Fruit fly (Drosophila melanogaster) whole organism, embryonic: Measurements from ENCODE around the gene CG10337.
A peak's percentile ranks its signal among the peaks of the same experiment; 100 is the strongest.

Experiments
- ATbp ChIP-seq: fragments of 200-800 bp; sonication (Bioruptor generic); optimal IDR thresholded peaks from 2 replicates; lab custom pipeline; 2017; ENCODE audit warnings: missing biosample characterization, mild to moderate bottlenecking, missing genetic modification characterization, missing genetic modification reagents
- Atf6 ChIP-seq: fragments of 200-800 bp; sonication (Bioruptor generic); IDR thresholded peaks from 2 replicates; pipeline ENCODE4 v1.3.6; 2022; ENCODE audit warnings: missing biosample characterization, missing genetic modification characterization
- CG10147 ChIP-seq: fragments of 200-800 bp; sonication (Bioruptor generic); optimal IDR thresholded peaks from 2 replicates; lab custom pipeline; 2019; ENCODE audit warnings: missing biosample characterization, mild to moderate bottlenecking, missing genetic modification characterization, moderate library complexity
- CG10654 ChIP-seq: fragments of 200-800 bp; sonication (Bioruptor generic); optimal IDR thresholded peaks from 2 replicates; lab custom pipeline; 2016; ENCODE audit warnings: missing biosample characterization, missing genetic modification characterization
- CG1233 ChIP-seq: fragments of 200-800 bp; sonication (Bioruptor generic); optimal IDR thresholded peaks from 4 replicates; lab custom pipeline; 2018; ENCODE audit warnings: missing biosample characterization, mild to moderate bottlenecking, missing genetic modification characterization
- CG12659 ChIP-seq: fragments of 200-800 bp; sonication (Bioruptor generic); optimal IDR thresholded peaks from 3 replicates; lab custom pipeline; 2017; ENCODE audit warnings: mild to moderate bottlenecking, missing biosample characterization, missing genetic modification reagents, missing genetic modification characterization
- CG13424 ChIP-seq: fragments of 200-800 bp; sonication (Bioruptor generic); optimal IDR thresholded peaks from 2 replicates; lab custom pipeline; 2019; ENCODE audit warnings: missing biosample characterization, mild to moderate bottlenecking, missing genetic modification characterization, moderate library complexity
- CG14667 ChIP-seq: fragments of 200-800 bp; sonication (Bioruptor generic); IDR thresholded peaks from 2 replicates; pipeline ENCODE4 v1.3.6; 2022; ENCODE audit warnings: missing biosample characterization, missing genetic modification characterization
- CG14965 ChIP-seq: fragments of 200-800 bp; sonication (Bioruptor generic); optimal IDR thresholded peaks from 2 replicates; lab custom pipeline; 2016; ENCODE audit warnings: missing biosample characterization, missing genetic modification characterization, borderline replicate concordance
- CG16779 ChIP-seq: fragments of 200-800 bp; sonication (Bioruptor generic); IDR thresholded peaks from 2 replicates; pipeline ENCODE4 v1.3.6; 2022; ENCODE audit warnings: missing biosample characterization, missing genetic modification characterization
- CG17186 ChIP-seq: fragments of 200-800 bp; sonication (Bioruptor generic); optimal IDR thresholded peaks from 3 replicates; lab custom pipeline; 2017; ENCODE audit warnings: missing biosample characterization, missing genetic modification reagents, missing genetic modification characterization
- CG17802 ChIP-seq: fragments of 200-800 bp; sonication (Bioruptor generic); optimal IDR thresholded peaks from 2 replicates; lab custom pipeline; 2018; ENCODE audit warnings: missing biosample characterization, mild to moderate bottlenecking, missing genetic modification characterization, moderate library complexity
- CG1792 ChIP-seq: fragments of 200-800 bp; sonication (Bioruptor generic); optimal IDR thresholded peaks from 2 replicates; lab custom pipeline; 2016; ENCODE audit warnings: missing biosample characterization, missing genetic modification characterization
- CG18764 ChIP-seq: fragments of 200-800 bp; sonication (Bioruptor generic); optimal IDR thresholded peaks from 3 replicates; lab custom pipeline; 2016; ENCODE audit warnings: missing biosample characterization, missing genetic modification characterization
- CG2116 ChIP-seq: fragments of 200-800 bp; sonication (Bioruptor generic); optimal IDR thresholded peaks from 3 replicates; lab custom pipeline; 2018; ENCODE audit warnings: missing biosample characterization, mild to moderate bottlenecking, missing genetic modification characterization
- CG2712 ChIP-seq: fragments of 200-800 bp; optimal IDR thresholded peaks from 3 replicates; lab custom pipeline; 2019; ENCODE audit warnings: missing biosample characterization, mild to moderate bottlenecking, missing genetic modification characterization, moderate library complexity
- CG33213 ChIP-seq: fragments of 200-800 bp; sonication (Bioruptor generic); optimal IDR thresholded peaks from 3 replicates; lab custom pipeline; 2016; ENCODE audit warnings: missing biosample characterization, missing genetic modification characterization
- CG42726 ChIP-seq: fragments of 200-800 bp; sonication (Bioruptor generic); IDR thresholded peaks from 2 replicates; pipeline ENCODE4 v1.3.6; 2022; ENCODE audit warnings: missing biosample characterization, missing genetic modification characterization; ENCODE audit not compliant: partially characterized antibody
- CG6272 ChIP-seq: fragments of 200-800 bp; sonication (Bioruptor generic); IDR thresholded peaks from 2 replicates; pipeline ENCODE4 v1.3.6; 2022; ENCODE audit warnings: missing biosample characterization, missing genetic modification characterization
- CG6854 ChIP-seq: fragments of 200-800 bp; sonication (Bioruptor generic); optimal IDR thresholded peaks from 3 replicates; lab custom pipeline; 2017; ENCODE audit warnings: missing biosample characterization, mild to moderate bottlenecking, missing genetic modification characterization
- CG9215 ChIP-seq: fragments of 200-800 bp; sonication (Bioruptor generic); IDR thresholded peaks from 2 replicates; pipeline ENCODE4 v1.3.6; 2022; ENCODE audit warnings: missing biosample characterization, missing genetic modification characterization
- CkIIα-i1 ChIP-seq: fragments of 200-800 bp; sonication (Bioruptor generic); IDR thresholded peaks from 2 replicates; pipeline ENCODE4 v1.3.6; 2022; ENCODE audit warnings: missing biosample characterization, missing genetic modification characterization
- Dp ChIP-seq: fragments of 200-800 bp; sonication (Bioruptor generic); optimal IDR thresholded peaks from 2 replicates; lab custom pipeline; 2018; ENCODE audit warnings: missing biosample characterization, mild to moderate bottlenecking, missing genetic modification characterization, moderate library complexity
- Fer1 ChIP-seq: fragments of 200-800 bp; sonication (Bioruptor generic); optimal IDR thresholded peaks from 2 replicates; lab custom pipeline; 2017; ENCODE audit warnings: missing biosample characterization, mild to moderate bottlenecking, missing genetic modification characterization
- Gug ChIP-seq: fragments of 200-800 bp; sonication (Bioruptor generic); IDR thresholded peaks from 4 replicates; pipeline ENCODE4 v1.3.6; 2022; ENCODE audit warnings: missing biosample characterization, missing genetic modification characterization
- HLHmδ ChIP-seq: fragments of 200-800 bp; sonication (Bioruptor generic); optimal IDR thresholded peaks from 2 replicates; lab custom pipeline; 2018; ENCODE audit warnings: missing biosample characterization, mild to moderate bottlenecking, missing genetic modification characterization, moderate library complexity
- Hmx ChIP-seq: fragments of 200-800 bp; sonication (Bioruptor generic); optimal IDR thresholded peaks from 2 replicates; lab custom pipeline; 2016; ENCODE audit warnings: missing biosample characterization, missing genetic modification characterization
- Jarid2 ChIP-seq: fragments of 200-800 bp; sonication (Bioruptor generic); optimal IDR thresholded peaks from 3 replicates; lab custom pipeline; 2017; ENCODE audit warnings: mild to moderate bottlenecking, missing biosample characterization, missing genetic modification reagents, missing genetic modification characterization
- Kr ChIP-seq: fragments of 200-800 bp; sonication (Bioruptor generic); optimal IDR thresholded peaks from 2 replicates; lab custom pipeline; 2017; ENCODE audit warnings: missing biosample characterization, mild to moderate bottlenecking, missing genetic modification characterization
- Lpt ChIP-seq: fragments of >200 bp; optimal IDR thresholded peaks from 2 replicates; lab custom pipeline; 2018; ENCODE audit warnings: missing biosample characterization, missing genetic modification characterization
- Mes4 ChIP-seq: fragments of 200-800 bp; sonication (Bioruptor generic); optimal IDR thresholded peaks from 2 replicates; lab custom pipeline; 2016; ENCODE audit warnings: missing biosample characterization, missing genetic modification characterization
- NC2α ChIP-seq: fragments of 200-800 bp; sonication (Bioruptor generic); optimal IDR thresholded peaks from 2 replicates; lab custom pipeline; 2016; ENCODE audit warnings: missing biosample characterization, missing genetic modification characterization
- Oaz ChIP-seq: fragments of 200-800 bp; sonication (Bioruptor generic); IDR thresholded peaks from 2 replicates; pipeline ENCODE4 v1.3.6; 2022; ENCODE audit warnings: missing biosample characterization, missing genetic modification characterization
- Oli ChIP-seq: fragments of 200-800 bp; sonication (Bioruptor generic); optimal IDR thresholded peaks from 2 replicates; lab custom pipeline; 2018; ENCODE audit warnings: missing biosample characterization, mild to moderate bottlenecking, missing genetic modification characterization, moderate library complexity
- Sry-δ ChIP-seq: fragments of 200-800 bp; sonication (Bioruptor generic); optimal IDR thresholded peaks from 2 replicates; lab custom pipeline; 2016; ENCODE audit warnings: missing biosample characterization, missing genetic modification characterization
- Trl ChIP-seq, 3 experiments: fragments of >200 bp in 2 of 3; fragments of 200-800 bp in 1 of 3; sonication (Bioruptor generic) in 1 of 3; optimal IDR thresholded peaks; 2 replicates in 1 of 3; 3 replicates in 2 of 3; lab custom pipeline; 2016 to 2017; ENCODE audit warnings: missing biosample characterization in 1 of 3, missing genetic modification characterization in 1 of 3
- az2 ChIP-seq: fragments of 200-800 bp; sonication (Bioruptor generic); optimal IDR thresholded peaks from 3 replicates; lab custom pipeline; 2016; ENCODE audit warnings: missing biosample characterization, missing genetic modification characterization
- br ChIP-seq: fragments of >200 bp; optimal IDR thresholded peaks from 2 replicates; lab custom pipeline; 2017
- da ChIP-seq: fragments of 200-800 bp; sonication (Bioruptor generic); optimal IDR thresholded peaks from 2 replicates; lab custom pipeline; 2016; ENCODE audit warnings: missing biosample characterization, missing genetic modification characterization
- disco-r ChIP-seq: fragments of 200-800 bp; sonication (Bioruptor generic); optimal IDR thresholded peaks from 2 replicates; lab custom pipeline; 2016; ENCODE audit warnings: missing biosample characterization, missing genetic modification characterization
- dpn ChIP-seq, 2 experiments: fragments of 200-800 bp; sonication (Bioruptor generic); optimal IDR thresholded peaks; 3 replicates each; lab custom pipeline; 2016; ENCODE audit warnings: missing biosample characterization in 2 of 2, missing genetic modification characterization in 2 of 2
- fd3F ChIP-seq: fragments of 200-800 bp; sonication (Bioruptor generic); optimal IDR thresholded peaks from 2 replicates; lab custom pipeline; 2018; ENCODE audit warnings: missing biosample characterization, mild to moderate bottlenecking, missing genetic modification characterization, moderate library complexity
- ind ChIP-seq: fragments of 200-800 bp; sonication (Bioruptor generic); optimal IDR thresholded peaks from 3 replicates; lab custom pipeline; 2016; ENCODE audit warnings: missing biosample characterization, missing genetic modification characterization
- pnt ChIP-seq: fragments of 200-800 bp; sonication (Bioruptor generic); optimal IDR thresholded peaks from 3 replicates; lab custom pipeline; 2016; ENCODE audit warnings: missing biosample characterization, missing genetic modification characterization
- rib ChIP-seq: fragments of 200-800 bp; sonication (Bioruptor generic); IDR thresholded peaks from 2 replicates; pipeline ENCODE4 v1.3.6; 2022; ENCODE audit warnings: missing biosample characterization, missing genetic modification characterization
- sima ChIP-seq: fragments of 200-800 bp; sonication (Bioruptor generic); optimal IDR thresholded peaks from 2 replicates; lab custom pipeline; 2016; ENCODE audit warnings: missing biosample characterization, missing genetic modification characterization
- slbo ChIP-seq: fragments of 200-800 bp; sonication (Bioruptor generic); IDR thresholded peaks from 2 replicates; pipeline ENCODE4 v1.3.6; 2022; ENCODE audit warnings: missing biosample characterization, missing genetic modification characterization
- tgo ChIP-seq: fragments of 200-800 bp; sonication (Bioruptor generic); IDR thresholded peaks from 3 replicates; pipeline ENCODE4 v1.3.6; 2022; ENCODE audit warnings: missing biosample characterization, missing genetic modification characterization
- tna ChIP-seq: fragments of 200-800 bp; sonication (Bioruptor generic); IDR thresholded peaks from 2 replicates; pipeline ENCODE4 v1.3.6; 2022; ENCODE audit warnings: missing biosample characterization, missing genetic modification characterization; ENCODE audit not compliant: partially characterized antibody
- tup ChIP-seq: fragments of 200-800 bp; sonication (Bioruptor generic); optimal IDR thresholded peaks from 2 replicates; lab custom pipeline; 2016; ENCODE audit warnings: missing biosample characterization, mild to moderate bottlenecking, missing genetic modification characterization, moderate library complexity
- vnd ChIP-seq: fragments of 200-800 bp; sonication (Bioruptor generic); IDR thresholded peaks from 3 replicates; pipeline ENCODE4 v1.3.6; 2022; ENCODE audit warnings: missing biosample characterization, missing genetic modification characterization; ENCODE audit not compliant: partially characterized antibody

The CG10337 gene

DNA sequence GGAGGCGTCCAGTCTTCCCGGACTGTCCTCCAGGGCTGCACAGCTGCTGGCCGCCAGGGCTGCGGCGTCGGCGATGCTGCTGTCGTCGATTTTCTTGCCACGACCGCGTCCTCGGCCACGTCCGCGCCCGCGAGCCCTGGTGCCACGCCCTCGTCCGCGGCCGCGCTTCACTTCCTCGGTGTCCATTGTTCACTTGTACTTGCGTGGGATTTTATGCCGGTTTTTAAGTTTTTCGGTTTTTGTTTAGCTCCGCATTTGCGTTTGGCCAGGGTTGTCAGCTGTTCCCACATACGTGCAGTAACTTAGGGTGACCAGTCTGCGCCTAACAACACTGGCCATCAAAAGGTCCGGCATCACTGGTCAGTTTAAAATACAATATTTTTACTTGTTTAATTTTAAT lies 35.4 kb upstream of the CG10337 start, which contains the start of gene Hakai (continued):
- TF ChIP-seq Hmx = no peak
- 0 out of 2 replicates have a peak, but pooled peaks have one; percentile 26 for TF ChIP-seq CG14667 (GFP tag; lab: Robert Waterston, UW)
- TF ChIP-seq Dp (GFP tag; lab: Kevin White, UChicago) = peak; percentile 73
- TF ChIP-seq CG13424 = peak; percentile 51
- peak; percentile 56 for TF ChIP-seq Mes4
- no peak for TF ChIP-seq CG17802 (tag; lab: Kevin White, UChicago)
- peak; percentile 83 for TF ChIP-seq Gug
- TF ChIP-seq rib = no peak
- TF ChIP-seq pnt (GFP tag; lab: Kevin White, UChicago) = peak; percentile 70
- no peak for TF ChIP-seq disco-r (GFP tag; lab: Kevin White, UChicago)
- no peak for TF ChIP-seq ATbp (GFP tag; lab: Kevin White, UChicago)
- TF ChIP-seq br (lab: Kevin White, UChicago) = no peak
- TF ChIP-seq Oli = peak; percentile 16
- TF ChIP-seq CG1792 = peak; percentile 61
- peak; percentile 64 for TF ChIP-seq CG9215 (GFP tag; lab: Robert Waterston, UW)
- TF ChIP-seq tgo (GFP tag; lab: Robert Waterston, UW) = peak; percentile 25; the same call in 1 of the 3 replicates
- peak; percentile 68 for TF ChIP-seq CG33213 (GFP tag; lab: Kevin White, UChicago)
- TF ChIP-seq CG10654 = peak; percentile 53
- TF ChIP-seq CG17186 (GFP tag; lab: Kevin White, UChicago) = peak; percentile 79
- TF ChIP-seq CG18764 (GFP tag; lab: Kevin White, UChicago) = peak; percentile 45
- TF ChIP-seq CkIIα-i1 (GFP tag; lab: Robert Waterston, UW) = no peak
- peak; percentile 39 for TF ChIP-seq da (GFP tag; lab: Kevin White, UChicago)
- TF ChIP-seq Oaz (GFP tag; lab: Robert Waterston, UW) = 0 out of 2 replicates have a peak, but pooled peaks have one; percentile 9
- peak; percentile 22 for TF ChIP-seq sima (GFP tag; lab: Kevin White, UChicago)
- TF ChIP-seq CG2712 (tag; lab: Kevin White, UChicago) = peak; percentile 47
- TF ChIP-seq CG2116 = peak; percentile 15
- peak; percentile 52 for TF ChIP-seq NC2α (GFP tag; lab: Kevin White, UChicago)
- TF ChIP-seq CG42726 (GFP tag; lab: Robert Waterston, UW) = no peak
- peak; percentile 51 for TF ChIP-seq az2 (GFP tag; lab: Kevin White, UChicago)
- peak; percentile 38; the same call in 1 of the 3 replicates for TF ChIP-seq vnd
- TF ChIP-seq ind (GFP tag; lab: Kevin White, UChicago) = peak; percentile 77
- TF ChIP-seq CG6272 = peak; percentile 50; the same call in 1 of the 2 replicates
- peak; percentile 41; the same call in 1 of the 2 replicates for TF ChIP-seq tna (GFP tag; lab: Robert Waterston, UW)
- no peak for TF ChIP-seq HLHmδ (GFP tag; lab: Kevin White, UChicago)
- TF ChIP-seq tup (GFP tag; lab: Kevin White, UChicago) = no peak
- peak; percentile 65 to 73 for TF ChIP-seq dpn (GFP tag; optimal IDR thresholded peaks at IDR 0.05; lab: Kevin White, UChicago)
- peak; percentile 55 for TF ChIP-seq Sry-δ (GFP tag; lab: Kevin White, UChicago)
- TF ChIP-seq Jarid2 = no peak
- TF ChIP-seq Trl (optimal IDR thresholded peaks at IDR 0.05; lab: Kevin White, UChicago) = peak in 1 of 2 experiments; percentile 0
- TF ChIP-seq Trl (GFP tag; optimal IDR thresholded peaks at IDR 0.05; lab: Kevin White, UChicago) = peak; percentile 64
- peak; percentile 10 for TF ChIP-seq fd3F
- peak; percentile 42 for TF ChIP-seq CG10147
- no peak for TF ChIP-seq Lpt (GFP tag; lab: Kevin White, UChicago)
- no peak for TF ChIP-seq CG16779 (GFP tag; lab: Robert Waterston, UW)
- TF ChIP-seq CG1233 (GFP tag; lab: Kevin White, UChicago) = no peak
- TF ChIP-seq CG14965 = no peak
- peak; percentile 86 for TF ChIP-seq slbo (GFP tag; lab: Robert Waterston, UW)
- peak; percentile 71 for TF ChIP-seq CG12659 (GFP tag; lab: Kevin White, UChicago)
- no peak for TF ChIP-seq Atf6 (GFP tag; lab: Robert Waterston, UW)
- peak; percentile 66 for TF ChIP-seq Fer1 (GFP tag; lab: Kevin White, UChicago)
- TF ChIP-seq CG6854 = no peak
- no peak for TF ChIP-seq Kr (GFP tag; lab: Kevin White, UChicago)
